Worm (Caenorhabditis elegans): ENCODE measurements around the gene natc-2.

Gene natc-2

ce11 chrV:5273770-5274169 lies at the start of gene natc-2:
Gene natc-2 (plus strand): TSS chrV:5274070.
- TF ChIP-seq hlh-26 (GFP tag; conservative IDR thresholded peaks at IDR 0.05) = no peak
- peak; percentile 24 for TF ChIP-seq lsl-1 (GFP tag; optimal IDR thresholded peaks at IDR 0.05)
- no peak for TF ChIP-seq egl-18 (GFP tag; IDR thresholded peaks at IDR 0.05)
- TF ChIP-seq ZK185.1 (tag; optimal IDR thresholded peaks at IDR 0.05; ENCODE audit: poor library complexity, severe bottlenecking) = no peak

- no peak for TF ChIP-seq ceh-40 (GFP tag; IDR thresholded peaks at IDR 0.05)
- no peak for TF ChIP-seq ztf-25 (GFP tag; IDR thresholded peaks at IDR 0.05)
- TF ChIP-seq F57A8.1 (GFP tag; optimal IDR thresholded peaks at IDR 0.05) = no peak
- TF ChIP-seq egl-44 (GFP tag; IDR thresholded peaks at IDR 0.05) = no peak
Observed at ce11 chrV:5225660-5226059, 48.2 kb upstream of the natc-2 start.

ce11 chrV:5228513-5228912 lies 45.4 kb upstream of the natc-2 start:
- TF ChIP-seq madf-6 (GFP tag; IDR thresholded peaks at IDR 0.05) = 0 out of 2 replicates have a peak, but pooled peaks have one; percentile 13
- no peak for TF ChIP-seq nfya-1 (tag; optimal IDR thresholded peaks at IDR 0.05; ENCODE audit: borderline replicate concordance, insufficient read depth)
- TF ChIP-seq Y67H2A.10 (GFP tag; conservative IDR thresholded peaks at IDR 0.05) = no peak
- no peak for TF ChIP-seq sea-2 (GFP tag; IDR thresholded peaks at IDR 0.05)

ce11 chrV:5233777-5234176 lies 40.1 kb upstream of the natc-2 start, which contains the start of gene cest-32:
Gene cest-32 (minus strand): TSS chrV:5233891.
- TF ChIP-seq K12H6.12 (tag; optimal IDR thresholded peaks at IDR 0.05) (no peak), cebp-1 (GFP tag; IDR thresholded peaks at IDR 0.05) (peak; percentile 81), cebp-1 (tag; optimal IDR thresholded peaks at IDR 0.05) (peak; percentile 96)

ce11 chrV:5237116-5237515 lies 36.8 kb upstream of the natc-2 start, which contains the start of gene cest-35.2:
Gene cest-35.2 (minus strand): TSS chrV:5237216.
- TF ChIP-seq madf-10 (tag; optimal IDR thresholded peaks at IDR 0.05) = no peak
- TF ChIP-seq let-607 (tag; optimal IDR thresholded peaks at IDR 0.05) = no peak
- no peak for TF ChIP-seq ztf-26 (tag; optimal IDR thresholded peaks at IDR 0.05)
- no peak for TF ChIP-seq bed-2 (GFP tag; IDR thresholded peaks at IDR 0.05)
- no peak for TF ChIP-seq B0261.1 (tag; optimal IDR thresholded peaks at IDR 0.05)
- TF ChIP-seq snpc-4 (GFP tag; optimal IDR thresholded peaks at IDR 0.05) = no peak
- TF ChIP-seq snpc-4 (tag; optimal IDR thresholded peaks at IDR 0.05) = no peak
- no peak for TF ChIP-seq ztf-22 (GFP tag; optimal IDR thresholded peaks at IDR 0.05)
- TF ChIP-seq ama-1 (optimal IDR thresholded peaks at IDR 0.05) = no peak
- no peak for TF ChIP-seq ama-1 (GFP tag; optimal IDR thresholded peaks at IDR 0.05)
- no peak for TF ChIP-seq ztf-18 (tag; optimal IDR thresholded peaks at IDR 0.05)
- no peak for TF ChIP-seq mel-28 (tag; optimal IDR thresholded peaks at IDR 0.05; ENCODE audit: borderline replicate concordance)
- TF ChIP-seq unc-130 (GFP tag; optimal IDR thresholded peaks at IDR 0.05) = no peak
- TF ChIP-seq lin-35 (GFP tag; optimal IDR thresholded peaks at IDR 0.05) = no peak
- no peak for TF ChIP-seq snpc-1.1 (tag; optimal IDR thresholded peaks at IDR 0.05; ENCODE audit: insufficient read depth)
- TF ChIP-seq snpc-1.3 (tag; optimal IDR thresholded peaks at IDR 0.05; ENCODE audit: insufficient read depth) = no peak
- no peak for TF ChIP-seq ztf-3 (GFP tag; optimal IDR thresholded peaks at IDR 0.05)
- no peak for TF ChIP-seq mxl-1 (tag; optimal IDR thresholded peaks at IDR 0.05)
- TF ChIP-seq nhr-179 (tag; optimal IDR thresholded peaks at IDR 0.05) = no peak
- no peak for TF ChIP-seq akir-1 (GFP tag; optimal IDR thresholded peaks at IDR 0.05)
- TF ChIP-seq ztf-28 (GFP tag; IDR thresholded peaks at IDR 0.05) = no peak
- no peak for TF ChIP-seq snpc-3.4 (tag; optimal IDR thresholded peaks at IDR 0.05)

All from whole organism, young adult.